Worm (Caenorhabditis elegans): Measurements from ENCODE around the gene lgc-1.
A peak's percentile ranks its signal among the peaks of the same experiment; 100 is the strongest.

Gene lgc-1

ce11 chrV:4181727-4182126, 46.9 kb downstream of the lgc-1 start (continued):
- TF ChIP-seq K02D7.2 (tag; optimal IDR thresholded peaks at IDR 0.05): no peak

- TF ChIP-seq C38D4.7 (GFP tag; optimal IDR thresholded peaks at IDR 0.05) (no peak), tbx-2 (tag; optimal IDR thresholded peaks at IDR 0.05) (no peak), pha-4 (tag; optimal IDR thresholded peaks at IDR 0.05) (no peak), elt-4 (tag; optimal IDR thresholded peaks at IDR 0.05) (no peak), ahr-1 (tag; optimal IDR thresholded peaks at IDR 0.05) (no peak), sox-4 (tag; optimal IDR thresholded peaks at IDR 0.05) (no peak), zip-5 (tag; optimal IDR thresholded peaks at IDR 0.05) (no peak), odd-2 (tag; optimal IDR thresholded peaks at IDR 0.05) (no peak), nhr-232 (tag; optimal IDR thresholded peaks at IDR 0.05) (no peak), eyg-1 (tag; optimal IDR thresholded peaks at IDR 0.05) (no peak)
Measured at ce11 chrV:4182546-4182945, 47.7 kb downstream of the lgc-1 start.

ce11 chrV:4185885-4186284, 51.1 kb downstream of the lgc-1 start:
- TF ChIP-seq sox-4 (tag; optimal IDR thresholded peaks at IDR 0.05) (no peak), elt-2 (tag; optimal IDR thresholded peaks at IDR 0.05) (peak; percentile 60)

- TF ChIP-seq unc-3 (GFP tag; conservative IDR thresholded peaks at IDR 0.05): no peak
- no peak for TF ChIP-seq unc-3 (tag; optimal IDR thresholded peaks at IDR 0.05)
- peak; percentile 6 for TF ChIP-seq elt-2 (tag; optimal IDR thresholded peaks at IDR 0.05)
Measured at ce11 chrV:4186453-4187143, 51.8 kb downstream of the lgc-1 start.

- TF ChIP-seq hlh-30 (tag; optimal IDR thresholded peaks at IDR 0.05; ENCODE audit: insufficient read depth): peak; percentile 22
- TF ChIP-seq lim-6 (tag; optimal IDR thresholded peaks at IDR 0.05): no peak
Measured at ce11 chrV:4187144-4187485, 52.3 kb downstream of the lgc-1 start, which contains the start of gene nhr-114. Gene nhr-114, plus strand, starts transcription at chrV:4187202.

Data from whole organism, late embryonic.